Worm (Caenorhabditis elegans) whole organism, L3 larva: ENCODE results near the gene srv-8.

ENCODE experiments used
- R02D3.7 ChIP-seq: fragments of 150-350 bp; optimal IDR thresholded peaks from 2 replicates; lab custom pipeline; 2014; ENCODE audit warnings: missing biosample characterization, missing genetic modification characterization
- ZK546.5 ChIP-seq: sonication (generic microtip); optimal IDR thresholded peaks from 2 replicates; lab custom pipeline; 2017; ENCODE audit warnings: missing biosample characterization, missing genetic modification characterization
- aly-2 ChIP-seq: fragments of 150-350 bp; optimal IDR thresholded peaks from 2 replicates; lab custom pipeline; 2014; ENCODE audit warnings: missing biosample characterization, missing genetic modification characterization
- ama-1 ChIP-seq: fragments of 150-350 bp; optimal IDR thresholded peaks from 2 replicates; lab custom pipeline; 2018
- ceh-16 ChIP-seq: sonication (generic microtip); optimal IDR thresholded peaks from 2 replicates; lab custom pipeline; 2017; ENCODE audit warnings: missing biosample characterization, missing genetic modification characterization
- ceh-28 ChIP-seq: fragments of 150-350 bp; optimal IDR thresholded peaks from 2 replicates; lab custom pipeline; 2014; ENCODE audit warnings: missing biosample characterization, missing genetic modification reagents, missing genetic modification characterization
- ceh-82 ChIP-seq: fragments of 150-350 bp; optimal IDR thresholded peaks from 2 replicates; lab custom pipeline; 2014; ENCODE audit warnings: missing biosample characterization, missing genetic modification characterization
- ceh-9 ChIP-seq: sonication (generic microtip); optimal IDR thresholded peaks from 2 replicates; lab custom pipeline; 2018; ENCODE audit warnings: missing biosample characterization, missing genetic modification characterization
- daf-12 ChIP-seq: fragments of 150-350 bp; optimal IDR thresholded peaks from 2 replicates; lab custom pipeline; 2014; ENCODE audit warnings: missing biosample characterization, missing genetic modification reagents, missing genetic modification characterization
- egl-27 ChIP-seq: sonication (generic microtip); optimal IDR thresholded peaks from 4 replicates; lab custom pipeline; 2017; ENCODE audit warnings: missing biosample characterization, missing genetic modification reagents, missing genetic modification characterization
- egl-5 ChIP-seq: fragments of 150-350 bp; optimal IDR thresholded peaks from 2 replicates; lab custom pipeline; 2017; ENCODE audit warnings: missing biosample characterization, missing genetic modification reagents, missing genetic modification characterization, inconsistent platforms
- elt-1 ChIP-seq: fragments of 150-350 bp; optimal IDR thresholded peaks from 2 replicates; lab custom pipeline; 2014; ENCODE audit warnings: missing biosample characterization, missing genetic modification characterization
- elt-2 ChIP-seq: sonication (generic microtip); optimal IDR thresholded peaks from 2 replicates; lab custom pipeline; 2016; ENCODE audit warnings: missing genetic modification reagents, mild to moderate bottlenecking, missing genetic modification characterization, missing compliant biosample characterization
- elt-3 ChIP-seq, 3 experiments: fragments of 150-350 bp in 1 of 3; sonication (generic microtip) in 2 of 3; optimal IDR thresholded peaks; 2 replicates in 2 of 3; 4 replicates in 1 of 3; lab custom pipeline; 2014 to 2017; ENCODE audit warnings: missing biosample characterization in 3 of 3, missing genetic modification characterization in 3 of 3
- eor-1 ChIP-seq, 2 experiments: fragments of 150-350 bp; optimal IDR thresholded peaks; 2 replicates each; lab custom pipeline; 2014 to 2018; ENCODE audit warnings: missing biosample characterization in 2 of 2, missing genetic modification characterization in 2 of 2
- fkh-10 ChIP-seq: sonication (generic microtip); optimal IDR thresholded peaks from 2 replicates; lab custom pipeline; 2017; ENCODE audit warnings: missing biosample characterization, missing genetic modification reagents, missing genetic modification characterization
- fkh-2 ChIP-seq: fragments of 150-350 bp; optimal IDR thresholded peaks from 2 replicates; lab custom pipeline; 2014; ENCODE audit warnings: missing biosample characterization, missing genetic modification reagents, missing genetic modification characterization
- fos-1 ChIP-seq: fragments of 150-350 bp; optimal IDR thresholded peaks from 2 replicates; lab custom pipeline; 2014; ENCODE audit warnings: missing biosample characterization, missing genetic modification characterization
- hmg-11 ChIP-seq: sonication (generic microtip); optimal IDR thresholded peaks from 2 replicates; lab custom pipeline; 2016; ENCODE audit warnings: missing genetic modification characterization, missing compliant biosample characterization
- jun-1 ChIP-seq: fragments of 150-350 bp; optimal IDR thresholded peaks from 2 replicates; lab custom pipeline; 2014; ENCODE audit warnings: missing biosample characterization, missing genetic modification reagents, missing genetic modification characterization
- lin-15B ChIP-seq: fragments of 150-350 bp; optimal IDR thresholded peaks from 2 replicates; lab custom pipeline; 2014; ENCODE audit warnings: missing biosample characterization, missing genetic modification characterization
- lin-39 ChIP-seq: fragments of 150-350 bp; optimal IDR thresholded peaks from 2 replicates; lab custom pipeline; 2018; ENCODE audit warnings: missing biosample characterization, missing genetic modification reagents, missing genetic modification characterization
- lsy-12 ChIP-seq: sonication (generic microtip); optimal IDR thresholded peaks from 2 replicates; lab custom pipeline; 2016; ENCODE audit warnings: mild to moderate bottlenecking, missing genetic modification characterization, missing compliant biosample characterization
- mdl-1 ChIP-seq: fragments of 150-350 bp; optimal IDR thresholded peaks from 2 replicates; lab custom pipeline; 2014; ENCODE audit warnings: missing biosample characterization, missing genetic modification characterization
- mml-1 ChIP-seq: fragments of 150-350 bp; sonication (generic microtip); optimal IDR thresholded peaks from 3 replicates; lab custom pipeline; 2014; ENCODE audit warnings: missing biosample characterization, missing genetic modification characterization
- nfya-1 ChIP-seq: sonication (generic microtip); optimal IDR thresholded peaks from 2 replicates; lab custom pipeline; 2017; ENCODE audit warnings: missing genetic modification characterization, mild to moderate bottlenecking, missing compliant biosample characterization, antibody characterized with exemption, moderate library complexity; ENCODE audit not compliant: insufficient read depth
- nhr-11 ChIP-seq: fragments of 150-350 bp; optimal IDR thresholded peaks from 2 replicates; lab custom pipeline; 2014; ENCODE audit warnings: missing biosample characterization, missing genetic modification characterization
- nhr-12 ChIP-seq: fragments of 150-350 bp; optimal IDR thresholded peaks from 2 replicates; lab custom pipeline; 2014; ENCODE audit warnings: missing biosample characterization, missing genetic modification characterization
- nhr-23 ChIP-seq: fragments of 150-350 bp; optimal IDR thresholded peaks from 2 replicates; lab custom pipeline; 2014; ENCODE audit warnings: missing biosample characterization, missing genetic modification reagents, missing genetic modification characterization
- nhr-237 ChIP-seq: fragments of 150-350 bp; optimal IDR thresholded peaks from 2 replicates; lab custom pipeline; 2014; ENCODE audit warnings: missing biosample characterization, missing genetic modification characterization
- nhr-25 ChIP-seq: sonication (generic microtip); optimal IDR thresholded peaks from 2 replicates; lab custom pipeline; 2017; ENCODE audit warnings: missing biosample characterization, missing genetic modification characterization
- nhr-28 ChIP-seq: fragments of 150-350 bp; optimal IDR thresholded peaks from 2 replicates; lab custom pipeline; 2014; ENCODE audit warnings: missing biosample characterization, missing genetic modification characterization
- nhr-43 ChIP-seq: sonication (generic microtip); optimal IDR thresholded peaks from 2 replicates; lab custom pipeline; 2016; ENCODE audit warnings: mild to moderate bottlenecking, missing genetic modification characterization, missing compliant biosample characterization; ENCODE audit not compliant: poor library complexity, severe bottlenecking
- nhr-67 ChIP-seq: fragments of 150-350 bp; optimal IDR thresholded peaks from 2 replicates; lab custom pipeline; 2014; ENCODE audit warnings: missing biosample characterization, missing genetic modification characterization
- nhr-76 ChIP-seq: fragments of 150-350 bp; sonication (generic microtip); optimal IDR thresholded peaks from 5 replicates; lab custom pipeline; 2014; ENCODE audit warnings: missing biosample characterization, missing genetic modification characterization
- nhr-77 ChIP-seq: fragments of 150-350 bp; optimal IDR thresholded peaks from 2 replicates; lab custom pipeline; 2014; ENCODE audit warnings: missing biosample characterization, missing genetic modification characterization
- pha-4 ChIP-seq: fragments of 150-350 bp; optimal IDR thresholded peaks from 2 replicates; lab custom pipeline; 2014; ENCODE audit warnings: missing biosample characterization, missing genetic modification reagents, missing genetic modification characterization
- pqm-1 ChIP-seq: fragments of 150-350 bp; optimal IDR thresholded peaks from 2 replicates; lab custom pipeline; 2017; ENCODE audit warnings: missing biosample characterization, missing genetic modification characterization, inconsistent platforms
- sea-2 ChIP-seq: fragments of 150-350 bp; sonication (generic microtip); optimal IDR thresholded peaks from 4 replicates; lab custom pipeline; 2014; ENCODE audit warnings: missing biosample characterization, missing genetic modification reagents, missing genetic modification characterization
- skn-1 ChIP-seq: fragments of 150-350 bp; optimal IDR thresholded peaks from 2 replicates; lab custom pipeline; 2014; ENCODE audit warnings: missing biosample characterization, missing genetic modification characterization
- snpc-4 ChIP-seq: fragments of 150-350 bp; optimal IDR thresholded peaks from 2 replicates; lab custom pipeline; 2014; ENCODE audit warnings: missing biosample characterization, missing genetic modification characterization
- tbx-2 ChIP-seq: sonication (generic microtip); optimal IDR thresholded peaks from 2 replicates; lab custom pipeline; 2016; ENCODE audit warnings: mild to moderate bottlenecking, missing genetic modification characterization, missing compliant biosample characterization
- unc-39 ChIP-seq: sonication (generic microtip); optimal IDR thresholded peaks from 4 replicates; lab custom pipeline; 2017; ENCODE audit warnings: missing biosample characterization, missing genetic modification characterization
- unc-62 ChIP-seq: fragments of 150-350 bp; sonication (generic microtip); optimal IDR thresholded peaks from 4 replicates; lab custom pipeline; 2014; ENCODE audit warnings: missing biosample characterization, missing genetic modification reagents, missing genetic modification characterization
- zag-1 ChIP-seq: fragments of 150-350 bp; optimal IDR thresholded peaks from 2 replicates; lab custom pipeline; 2014; ENCODE audit warnings: missing biosample characterization, missing genetic modification characterization
- ztf-11 ChIP-seq: fragments of 150-350 bp; optimal IDR thresholded peaks from 2 replicates; lab custom pipeline; 2014; ENCODE audit warnings: missing biosample characterization, missing genetic modification characterization
- ztf-4 ChIP-seq: fragments of 150-350 bp; optimal IDR thresholded peaks from 2 replicates; lab custom pipeline; 2014; ENCODE audit warnings: missing biosample characterization, missing genetic modification characterization

Gene srv-8

ce11 chrV:13371336-13371735, 49.2 kb downstream of the srv-8 start:
- no peak for TF ChIP-seq sea-2
- no peak for TF ChIP-seq nhr-237 (tag; lab: Kevin White, UChicago)
- TF ChIP-seq tbx-2: peak; percentile 69
- TF ChIP-seq jun-1 (tag; lab: Kevin White, UChicago): peak; percentile 41
- no peak for TF ChIP-seq ama-1
- no peak for TF ChIP-seq ceh-82 (tag; lab: Kevin White, UChicago)
- TF ChIP-seq snpc-4 (tag; lab: Kevin White, UChicago): peak; percentile 13
- TF ChIP-seq eor-1 (tag; optimal IDR thresholded peaks at IDR 0.05; lab: Kevin White, UChicago): peak in 1 of 2 experiments; percentile 39
- no peak for TF ChIP-seq nhr-11 (tag; lab: Kevin White, UChicago)
- peak; percentile 23 for TF ChIP-seq lsy-12 (tag; lab: Kevin White, UChicago)
- no peak for TF ChIP-seq nhr-77 (tag; lab: Kevin White, UChicago)
- TF ChIP-seq fkh-10: no peak
- TF ChIP-seq nhr-76 (tag; lab: Kevin White, UChicago): no peak
- TF ChIP-seq lin-39 (tag; lab: Kevin White, UChicago): no peak
- TF ChIP-seq ceh-9 (tag; lab: Kevin White, UChicago): no peak
- TF ChIP-seq mml-1 (tag; lab: Kevin White, UChicago): no peak
- no peak for TF ChIP-seq ztf-11 (tag; lab: Kevin White, UChicago)
- peak; percentile 46 for TF ChIP-seq ceh-28
- peak; percentile 99 for TF ChIP-seq nhr-25 (tag; lab: Kevin White, UChicago)
- no peak for TF ChIP-seq ZK546.5 (tag; lab: Kevin White, UChicago)
- TF ChIP-seq aly-2 (tag; lab: Kevin White, UChicago): no peak
- TF ChIP-seq fos-1 (tag; lab: Kevin White, UChicago): no peak
- no peak for TF ChIP-seq ztf-4 (tag; lab: Kevin White, UChicago)
- TF ChIP-seq pqm-1 (tag; lab: Kevin White, UChicago): no peak
- no peak for TF ChIP-seq pha-4 (tag; lab: Kevin White, UChicago)
- peak; percentile 13 for TF ChIP-seq nfya-1 (tag; lab: Kevin White, UChicago)
- TF ChIP-seq nhr-12: no peak
- TF ChIP-seq elt-2 (tag; lab: Kevin White, UChicago): peak; percentile 1
- TF ChIP-seq elt-3 (tag; optimal IDR thresholded peaks at IDR 0.05; lab: Kevin White, UChicago): peak in 2 of 3 experiments; percentile 59 to 81
- TF ChIP-seq hmg-11 (tag; lab: Kevin White, UChicago): no peak
- no peak for TF ChIP-seq nhr-67
- peak; percentile 50 for TF ChIP-seq egl-27 (tag; lab: Kevin White, UChicago)
- no peak for TF ChIP-seq unc-39 (tag; lab: Kevin White, UChicago)
- TF ChIP-seq egl-5 (tag; lab: Kevin White, UChicago): peak; percentile 64
- peak; percentile 12 for TF ChIP-seq mdl-1 (tag; lab: Kevin White, UChicago)
- no peak for TF ChIP-seq ceh-16 (tag; lab: Kevin White, UChicago)
- TF ChIP-seq unc-62 (GFP tag; lab: Kevin White, UChicago): peak; percentile 43
- TF ChIP-seq nhr-43 (tag; lab: Kevin White, UChicago): peak; percentile 86
- no peak for TF ChIP-seq lin-15B
- TF ChIP-seq daf-12 (tag; lab: Kevin White, UChicago): no peak
- no peak for TF ChIP-seq fkh-2 (tag; lab: Kevin White, UChicago)
- peak; percentile 99 for TF ChIP-seq nhr-23 (tag; lab: Kevin White, UChicago)
- TF ChIP-seq elt-1 (tag; lab: Kevin White, UChicago): peak; percentile 57
- TF ChIP-seq zag-1 (tag; lab: Kevin White, UChicago): no peak
- TF ChIP-seq R02D3.7 (tag; lab: Kevin White, UChicago): no peak
- no peak for TF ChIP-seq skn-1 (tag; lab: Kevin White, UChicago)
- TF ChIP-seq nhr-28 (tag; lab: Kevin White, UChicago): no peak
